Worm (Caenorhabditis elegans) whole organism, mixed stage, embryonic: ENCODE data around the gene C50F4.1.

ENCODE experiments used
- ces-1 ChIP-seq: fragments of 150-350 bp; optimal IDR thresholded peaks from 2 replicates; lab custom pipeline; 2014; ENCODE audit warnings: missing biosample characterization, missing genetic modification reagents, missing genetic modification characterization
- elt-3 ChIP-seq: fragments of 150-350 bp; optimal IDR thresholded peaks from 2 replicates; lab custom pipeline; 2014; ENCODE audit warnings: missing biosample characterization, missing genetic modification characterization
- lin-32 ChIP-seq: fragments of 200-800 bp; sonication (Bioruptor generic); optimal IDR thresholded peaks from 2 replicates; lab custom pipeline; 2018; ENCODE audit warnings: mild to moderate bottlenecking, missing genetic modification characterization, missing compliant biosample characterization
- lsy-2 ChIP-seq: fragments of 150-350 bp; optimal IDR thresholded peaks from 2 replicates; lab custom pipeline; 2014; ENCODE audit warnings: missing biosample characterization, missing genetic modification characterization
- nhr-28 ChIP-seq: fragments of 150-350 bp; optimal IDR thresholded peaks from 2 replicates; lab custom pipeline; 2014; ENCODE audit warnings: missing biosample characterization, missing genetic modification characterization
- snpc-4 ChIP-seq: fragments of 150-350 bp; optimal IDR thresholded peaks from 2 replicates; lab custom pipeline; 2014; ENCODE audit warnings: missing biosample characterization, missing genetic modification characterization

DNA sequence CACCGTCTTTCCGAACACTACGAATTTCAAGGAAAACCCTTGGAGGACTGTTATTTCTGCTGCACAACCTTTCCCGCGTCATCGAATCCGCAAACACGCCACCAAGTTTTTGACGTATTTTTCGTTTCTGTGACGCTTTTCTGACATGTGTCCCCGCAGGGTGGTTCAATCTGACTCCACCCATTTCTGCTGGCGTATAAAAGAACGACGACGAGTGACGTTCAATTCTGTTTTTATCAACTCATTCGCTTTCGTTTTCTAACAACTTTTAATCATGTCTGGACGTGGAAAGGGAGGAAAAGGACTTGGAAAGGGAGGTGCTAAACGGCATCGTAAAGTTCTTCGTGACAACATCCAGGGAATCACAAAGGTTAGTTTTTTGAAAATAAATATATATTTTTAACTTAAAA lies 20.3 kb downstream of the C50F4.1 start, which contains the start of gene his-37:
- TF ChIP-seq lin-32: peak; percentile 8
- no peak for TF ChIP-seq snpc-4 (tag; lab: Kevin White, UChicago)
- TF ChIP-seq nhr-28 (tag; lab: Kevin White, UChicago): peak; percentile 33
- peak; percentile 78 for TF ChIP-seq ces-1 (GFP tag; lab: Kevin White, UChicago)
- TF ChIP-seq elt-3: peak; percentile 54
- peak; percentile 86 for TF ChIP-seq lsy-2
